Worm (Caenorhabditis elegans) whole organism, young adult: Measurements from ENCODE around the gene ZK596.3.

Experiments used
- F57C9.4 ChIP-seq: sonication (generic microtip); optimal IDR thresholded peaks from 2 replicates; lab custom pipeline; 2017; ENCODE audit warnings: mild to moderate bottlenecking, missing genetic modification characterization, missing compliant biosample characterization
- bed-2 ChIP-seq: fragments of 200-800 bp; sonication (Bioruptor generic); IDR thresholded peaks from 2 replicates; pipeline ENCODE4 v1.3.6; 2022; ENCODE audit warnings: missing genetic modification reagents, missing genetic modification characterization, missing compliant biosample characterization
- dpff-1 ChIP-seq: sonication (generic microtip); optimal IDR thresholded peaks from 2 replicates; lab custom pipeline; 2017; ENCODE audit warnings: mild to moderate bottlenecking, missing genetic modification characterization, missing compliant biosample characterization
- efl-1 ChIP-seq: fragments of 150-350 bp; optimal IDR thresholded peaks from 2 replicates; lab custom pipeline; 2014; ENCODE audit warnings: missing biosample characterization, missing genetic modification reagents, missing genetic modification characterization
- madf-10 ChIP-seq: sonication (generic microtip); optimal IDR thresholded peaks from 2 replicates; lab custom pipeline; 2016; ENCODE audit warnings: mild to moderate bottlenecking, missing genetic modification characterization, missing compliant biosample characterization
- madf-3 ChIP-seq: fragments of 200-800 bp; sonication (Bioruptor generic); IDR thresholded peaks from 2 replicates; pipeline ENCODE4 v1.3.6; 2022; ENCODE audit warnings: missing genetic modification reagents, missing genetic modification characterization, missing compliant biosample characterization
- mes-4 ChIP-seq: sonication (generic microtip); optimal IDR thresholded peaks from 2 replicates; lab custom pipeline; 2016; ENCODE audit warnings: missing genotype, missing genetic modification characterization, missing compliant biosample characterization
- mxl-1 ChIP-seq: sonication (generic microtip); optimal IDR thresholded peaks from 2 replicates; lab custom pipeline; 2016; ENCODE audit warnings: missing genetic modification characterization, missing compliant biosample characterization
- nfya-1 ChIP-seq: sonication (generic microtip); optimal IDR thresholded peaks from 2 replicates; lab custom pipeline; 2017; ENCODE audit warnings: antibody characterized with exemption, missing compliant biosample characterization, missing genetic modification characterization, borderline replicate concordance; ENCODE audit not compliant: insufficient read depth
- pha-4 ChIP-seq: fragments of 150-350 bp; sonication (generic microtip); optimal IDR thresholded peaks from 2 replicates; lab custom pipeline; 2014; ENCODE audit warnings: missing biosample characterization, missing genetic modification reagents, missing genetic modification characterization
- rec-8 ChIP-seq, 2 experiments: sonication (generic microtip); optimal IDR thresholded peaks; 2 replicates each; lab custom pipeline; 2016; ENCODE audit warnings: mild to moderate bottlenecking in 2 of 2, missing genetic modification characterization in 2 of 2, missing genetic modification reagents in 2 of 2, missing genotype in 2 of 2, missing biosample characterization in 1 of 2, missing compliant biosample characterization in 1 of 2, moderate library complexity in 1 of 2
- rpc-1 ChIP-seq, 2 experiments: fragments of 150-350 bp in 1 of 2; sonication (generic microtip) in 1 of 2; optimal IDR thresholded peaks; 2 replicates each; lab custom pipeline; 2014 to 2018; ENCODE audit warnings: missing biosample characterization in 1 of 2, missing genetic modification characterization in 1 of 2, missing genetic modification reagents in 1 of 2, missing genotype in 1 of 2
- snpc-3.4 ChIP-seq: sonication (generic microtip); optimal IDR thresholded peaks from 2 replicates; lab custom pipeline; 2017; ENCODE audit warnings: missing genetic modification characterization, mild to moderate bottlenecking, missing compliant biosample characterization, antibody characterized with exemption, moderate library complexity, missing genotype, missing genetic modification reagents
- unc-130 ChIP-seq: sonication (generic microtip); optimal IDR thresholded peaks from 2 replicates; lab custom pipeline; 2016; ENCODE audit warnings: missing genetic modification reagents, missing genetic modification characterization, missing compliant biosample characterization

ce11 chrIV:10881230-10881629, 23.0 kb downstream of the ZK596.3 start, which contains the start of gene F13E9.13:
- TF ChIP-seq unc-130 (GFP tag; lab: Kevin White, UChicago) (no peak), nfya-1 (tag; lab: Kevin White, UChicago) (no peak), rpc-1 (optimal IDR thresholded peaks at IDR 0.05; lab: Kevin White, UChicago) (no peak), rpc-1 (tag; optimal IDR thresholded peaks at IDR 0.05; lab: Kevin White, UChicago) (no peak), snpc-3.4 (tag; lab: Kevin White, UChicago) (no peak), dpff-1 (tag; lab: Kevin White, UChicago) (no peak), pha-4 (tag; lab: Kevin White, UChicago) (no peak), madf-3 (GFP tag; lab: Robert Waterston, UW) (no peak), F57C9.4 (no peak), bed-2 (GFP tag; lab: Robert Waterston, UW) (no peak), mxl-1 (tag; lab: Kevin White, UChicago) (no peak), madf-10 (tag; lab: Kevin White, UChicago) (no peak), efl-1 (no peak), rec-8 (tag; optimal IDR thresholded peaks at IDR 0.05; lab: Kevin White, UChicago) (no peak), mes-4 (tag; lab: Kevin White, UChicago) (no peak)
